Worm (Caenorhabditis elegans) whole organism, midembryonic: ENCODE results near the gene srw-14.

Experiments
- T22C8.4 ChIP-seq: fragments of 200-800 bp; sonication (Bioruptor generic); IDR thresholded peaks from 2 replicates; pipeline ENCODE4 v1.3.6; 2022; ENCODE audit warnings: missing genetic modification characterization, missing compliant biosample characterization
- cog-1 ChIP-seq: sonication (generic microtip); optimal IDR thresholded peaks from 2 replicates; lab custom pipeline; 2016; ENCODE audit warnings: missing genetic modification characterization, missing compliant biosample characterization
- flt-1 ChIP-seq: fragments of 200-800 bp; sonication (Bioruptor generic); IDR thresholded peaks from 2 replicates; pipeline ENCODE4 v1.3.6; 2022; ENCODE audit warnings: missing genetic modification characterization, missing compliant biosample characterization
- klf-2 ChIP-seq: fragments of 200-800 bp; sonication (Bioruptor generic); conservative IDR thresholded peaks from 2 replicates; pipeline ENCODE4 v1.3.6; 2022; ENCODE audit warnings: missing genetic modification reagents, missing genetic modification characterization, missing compliant biosample characterization
- ref-1 ChIP-seq: fragments of 200-800 bp; sonication (Bioruptor generic); conservative IDR thresholded peaks from 2 replicates; pipeline ENCODE4 v1.3.6; 2022; ENCODE audit warnings: missing genetic modification reagents, missing genetic modification characterization, missing compliant biosample characterization
- tab-1 ChIP-seq: fragments of 200-800 bp; sonication (Bioruptor generic); IDR thresholded peaks from 2 replicates; pipeline ENCODE4 v1.3.6; 2022; ENCODE audit warnings: missing genetic modification characterization, missing compliant biosample characterization
- ztf-29 ChIP-seq: fragments of 200-800 bp; sonication (Bioruptor generic); IDR thresholded peaks from 2 replicates; pipeline ENCODE4 v1.3.6; 2022; ENCODE audit warnings: missing genetic modification reagents, missing genetic modification characterization, missing compliant biosample characterization

- no peak for TF ChIP-seq ref-1 (GFP tag; lab: Robert Waterston, UW)
- TF ChIP-seq T22C8.4, result no peak
- no peak for TF ChIP-seq flt-1
- no peak for TF ChIP-seq tab-1 (GFP tag; lab: Robert Waterston, UW)
- no peak for TF ChIP-seq ztf-29 (GFP tag; lab: Robert Waterston, UW)
- TF ChIP-seq klf-2 (GFP tag; lab: Robert Waterston, UW), result no peak
- TF ChIP-seq cog-1, result no peak
Observed at ce11 chrV:15193909-15194308, 31.8 kb upstream of the srw-14 start, which contains the start of gene Y75B12B.13.
